Worm (Caenorhabditis elegans) whole organism, young adult: ENCODE measurements around the gene EEED8.3.

ENCODE experiments used
- B0035.1 ChIP-seq: sonication (generic microtip); optimal IDR thresholded peaks from 2 replicates; lab custom pipeline; 2016; ENCODE audit warnings: missing genetic modification characterization, mild to moderate bottlenecking, missing compliant biosample characterization, missing genotype, missing genetic modification reagents
- B0261.1 ChIP-seq: sonication (generic microtip); optimal IDR thresholded peaks from 2 replicates; lab custom pipeline; 2016; ENCODE audit warnings: mild to moderate bottlenecking, missing genetic modification characterization, moderate library complexity, missing compliant biosample characterization
- F39B2.1 ChIP-seq: fragments of 200-800 bp; sonication (Bioruptor generic); IDR thresholded peaks from 2 replicates; pipeline ENCODE4 v1.3.6; 2022; ENCODE audit warnings: missing genetic modification reagents, missing genetic modification characterization, missing compliant biosample characterization
- F52B5.7 ChIP-seq: sonication (generic microtip); optimal IDR thresholded peaks from 2 replicates; lab custom pipeline; 2016; ENCODE audit warnings: mild to moderate bottlenecking, missing genetic modification characterization, missing compliant biosample characterization
- F55B11.4 ChIP-seq: sonication (generic microtip); optimal IDR thresholded peaks from 2 replicates; lab custom pipeline; 2016; ENCODE audit warnings: missing compliant biosample characterization, missing genetic modification characterization, borderline replicate concordance; ENCODE audit not compliant: insufficient read depth
- K12H6.12 ChIP-seq: fragments of 200-800 bp; sonication (Bioruptor generic); optimal IDR thresholded peaks from 2 replicates; lab custom pipeline; 2018; ENCODE audit warnings: mild to moderate bottlenecking, missing genetic modification characterization, missing compliant biosample characterization
- Y56A3A.18 ChIP-seq: fragments of 200-800 bp; sonication (Bioruptor generic); IDR thresholded peaks from 2 replicates; pipeline ENCODE4 v1.3.6; 2022; ENCODE audit warnings: missing genetic modification reagents, missing genetic modification characterization, missing compliant biosample characterization
- Y67H2A.10 ChIP-seq: fragments of 200-800 bp; sonication (Bioruptor generic); conservative IDR thresholded peaks from 2 replicates; pipeline ENCODE4 v1.3.6; 2022; ENCODE audit warnings: missing genetic modification reagents, missing genetic modification characterization, missing compliant biosample characterization
- Y79H2A.3 ChIP-seq: fragments of 200-800 bp; sonication (Bioruptor generic); conservative IDR thresholded peaks from 2 replicates; pipeline ENCODE4 v1.3.6; 2022; ENCODE audit warnings: missing genetic modification reagents, missing genetic modification characterization, missing compliant biosample characterization
- Y95B8A.8 ChIP-seq: fragments of 200-800 bp; sonication (Bioruptor generic); IDR thresholded peaks from 2 replicates; pipeline ENCODE4 v1.3.6; 2022; ENCODE audit warnings: missing genetic modification reagents, missing genetic modification characterization, missing compliant biosample characterization
- ZK185.1 ChIP-seq: sonication (generic microtip); optimal IDR thresholded peaks from 2 replicates; lab custom pipeline; 2016; ENCODE audit warnings: mild to moderate bottlenecking, missing genetic modification characterization, missing compliant biosample characterization; ENCODE audit not compliant: poor library complexity, severe bottlenecking
- akir-1 ChIP-seq: fragments of 200-800 bp; sonication (Bioruptor generic); optimal IDR thresholded peaks from 2 replicates; lab custom pipeline; 2018; ENCODE audit warnings: mild to moderate bottlenecking, missing genetic modification characterization, moderate library complexity, missing compliant biosample characterization
- ama-1 ChIP-seq, 3 experiments: fragments of 150-350 bp in 1 of 3; sonication (generic microtip) in 2 of 3; optimal IDR thresholded peaks; 2 replicates each; lab custom pipeline; 2014 to 2018; ENCODE audit warnings: missing biosample characterization in 2 of 3, missing genetic modification characterization in 2 of 3, missing genetic modification reagents in 2 of 3
- aptf-3 ChIP-seq: fragments of 200-800 bp; sonication (Bioruptor generic); IDR thresholded peaks from 2 replicates; pipeline ENCODE4 v1.3.6; 2022; ENCODE audit warnings: missing genetic modification characterization, missing compliant biosample characterization
- atf-7 ChIP-seq: sonication (generic microtip); optimal IDR thresholded peaks from 2 replicates; lab custom pipeline; 2017; ENCODE audit warnings: mild to moderate bottlenecking, missing genetic modification characterization, missing compliant biosample characterization
- attf-5 ChIP-seq: fragments of 200-800 bp; sonication (Bioruptor generic); optimal IDR thresholded peaks from 2 replicates; lab custom pipeline; 2018; ENCODE audit warnings: mild to moderate bottlenecking, missing genetic modification characterization, missing compliant biosample characterization
- cebp-1 ChIP-seq, 2 experiments: fragments of 200-800 bp in 1 of 2; sonication (Bioruptor generic) in 1 of 2; sonication (generic microtip) in 1 of 2; IDR thresholded peaks in 1 of 2; optimal IDR thresholded peaks in 1 of 2; 2 replicates each; pipeline versions ENCODE4 v1.3.6 to Lab custom; 2017 to 2022; ENCODE audit warnings: missing compliant biosample characterization in 2 of 2, missing genetic modification characterization in 2 of 2, mild to moderate bottlenecking in 1 of 2, missing genetic modification reagents in 1 of 2, moderate library complexity in 1 of 2
- ceh-58 ChIP-seq: fragments of 200-800 bp; sonication (Bioruptor generic); IDR thresholded peaks from 2 replicates; pipeline ENCODE4 v1.3.6; 2022; ENCODE audit warnings: missing genetic modification characterization, missing compliant biosample characterization
- ceh-91 ChIP-seq: fragments of 200-800 bp; sonication (Bioruptor generic); IDR thresholded peaks from 2 replicates; pipeline ENCODE4 v1.3.6; 2022; ENCODE audit warnings: missing genetic modification reagents, missing genetic modification characterization, missing compliant biosample characterization
- chd-7 ChIP-seq: sonication (generic microtip); optimal IDR thresholded peaks from 2 replicates; lab custom pipeline; 2016; ENCODE audit warnings: mild to moderate bottlenecking, missing genetic modification characterization, moderate library complexity, missing compliant biosample characterization
- die-1 ChIP-seq: sonication (generic microtip); optimal IDR thresholded peaks from 2 replicates; lab custom pipeline; 2016; ENCODE audit warnings: missing genotype, mild to moderate bottlenecking, missing genetic modification characterization, missing compliant biosample characterization
- dox-1 ChIP-seq: fragments of 200-800 bp; sonication (Bioruptor generic); IDR thresholded peaks from 2 replicates; pipeline ENCODE4 v1.3.6; 2022; ENCODE audit warnings: missing genetic modification reagents, missing genetic modification characterization, missing compliant biosample characterization
- dpff-1 ChIP-seq: sonication (generic microtip); optimal IDR thresholded peaks from 2 replicates; lab custom pipeline; 2017; ENCODE audit warnings: mild to moderate bottlenecking, missing genetic modification characterization, missing compliant biosample characterization
- egrh-3 ChIP-seq: fragments of 200-800 bp; sonication (Bioruptor generic); IDR thresholded peaks from 2 replicates; pipeline ENCODE4 v1.3.6; 2022; ENCODE audit warnings: missing genetic modification reagents, missing genetic modification characterization, missing compliant biosample characterization
- ekl-4 ChIP-seq: fragments of 200-800 bp; sonication (Bioruptor generic); IDR thresholded peaks from 2 replicates; pipeline ENCODE4 v1.3.6; 2022; ENCODE audit warnings: missing genetic modification reagents, missing genetic modification characterization, missing compliant biosample characterization
- him-1 ChIP-seq: sonication (generic microtip); optimal IDR thresholded peaks from 2 replicates; lab custom pipeline; 2016; ENCODE audit warnings: missing genotype, missing genetic modification reagents, missing genetic modification characterization, missing compliant biosample characterization
- hsf-1 ChIP-seq: fragments of 200-800 bp; sonication (Bioruptor generic); IDR thresholded peaks from 2 replicates; pipeline ENCODE4 v1.3.6; 2022; ENCODE audit warnings: missing genetic modification reagents, missing genetic modification characterization, missing compliant biosample characterization
- lag-1 ChIP-seq: fragments of 200-800 bp; sonication (Bioruptor generic); IDR thresholded peaks from 2 replicates; pipeline ENCODE4 v1.3.6; 2022; ENCODE audit warnings: missing genetic modification reagents, missing genetic modification characterization, missing compliant biosample characterization
- let-526 ChIP-seq: fragments of 200-800 bp; sonication (Bioruptor generic); IDR thresholded peaks from 2 replicates; pipeline ENCODE4 v1.3.6; 2022; ENCODE audit warnings: missing genetic modification reagents, missing genetic modification characterization, missing compliant biosample characterization
- lin-35 ChIP-seq, 3 experiments: fragments of 150-350 bp in 2 of 3; sonication (generic microtip) in 1 of 3; optimal IDR thresholded peaks; 2 replicates each; lab custom pipeline; 2014 to 2018; ENCODE audit warnings: missing biosample characterization in 3 of 3, missing genetic modification characterization in 3 of 3, missing genetic modification reagents in 3 of 3
- lir-1 ChIP-seq: fragments of 200-800 bp; sonication (Bioruptor generic); conservative IDR thresholded peaks from 2 replicates; pipeline ENCODE4 v1.3.6; 2022; ENCODE audit warnings: missing genetic modification reagents, missing genetic modification characterization, missing compliant biosample characterization
- madf-8 ChIP-seq: fragments of 200-800 bp; sonication (Bioruptor generic); conservative IDR thresholded peaks from 2 replicates; pipeline ENCODE4 v1.3.6; 2022; ENCODE audit warnings: missing genetic modification reagents, missing genetic modification characterization, missing compliant biosample characterization
- mel-28 ChIP-seq: sonication (generic microtip); optimal IDR thresholded peaks from 2 replicates; lab custom pipeline; 2016; ENCODE audit warnings: borderline replicate concordance, mild to moderate bottlenecking, missing genetic modification characterization, missing compliant biosample characterization
- nhr-120 ChIP-seq: fragments of 200-800 bp; sonication (Bioruptor generic); IDR thresholded peaks from 2 replicates; pipeline ENCODE4 v1.3.6; 2022; ENCODE audit warnings: missing genetic modification characterization, missing compliant biosample characterization
- nhr-80 ChIP-seq: sonication (generic microtip); optimal IDR thresholded peaks from 2 replicates; lab custom pipeline; 2016; ENCODE audit warnings: missing genetic modification characterization, missing compliant biosample characterization
- repo-1 ChIP-seq: sonication (generic microtip); optimal IDR thresholded peaks from 2 replicates; lab custom pipeline; 2017; ENCODE audit warnings: mild to moderate bottlenecking, missing genetic modification characterization, missing compliant biosample characterization
- rpc-1 ChIP-seq, 2 experiments: fragments of 150-350 bp in 1 of 2; sonication (generic microtip) in 1 of 2; optimal IDR thresholded peaks; 2 replicates each; lab custom pipeline; 2014 to 2018; ENCODE audit warnings: missing biosample characterization in 1 of 2, missing genetic modification characterization in 1 of 2, missing genetic modification reagents in 1 of 2, missing genotype in 1 of 2
- sdz-38 ChIP-seq: sonication (generic microtip); optimal IDR thresholded peaks from 2 replicates; lab custom pipeline; 2016; ENCODE audit warnings: missing genotype, missing genetic modification characterization, missing compliant biosample characterization
- snpc-3.4 ChIP-seq: sonication (generic microtip); optimal IDR thresholded peaks from 2 replicates; lab custom pipeline; 2017; ENCODE audit warnings: missing genetic modification characterization, mild to moderate bottlenecking, missing compliant biosample characterization, antibody characterized with exemption, moderate library complexity, missing genotype, missing genetic modification reagents
- snpc-4 ChIP-seq, 5 experiments: fragments of 150-350 bp in 1 of 5; sonication (generic microtip) in 4 of 5; optimal IDR thresholded peaks; 2 replicates each; lab custom pipeline; 2014 to 2018; ENCODE audit warnings: missing genetic modification characterization in 5 of 5, missing biosample characterization in 3 of 5, antibody characterized with exemption in 2 of 5, mild to moderate bottlenecking in 2 of 5, missing compliant biosample characterization in 2 of 5, missing genotype in 2 of 5, moderate library complexity in 2 of 5, missing genetic modification reagents in 1 of 5
- sptf-2 ChIP-seq: fragments of 200-800 bp; sonication (Bioruptor generic); optimal IDR thresholded peaks from 2 replicates; lab custom pipeline; 2018; ENCODE audit warnings: mild to moderate bottlenecking, missing genetic modification characterization, missing compliant biosample characterization
- tbx-9 ChIP-seq: sonication (generic microtip); optimal IDR thresholded peaks from 2 replicates; lab custom pipeline; 2016; ENCODE audit warnings: borderline replicate concordance, missing genetic modification characterization, inconsistent platforms, missing compliant biosample characterization
- unc-62 ChIP-seq: fragments of 150-350 bp; optimal IDR thresholded peaks from 2 replicates; lab custom pipeline; 2014; ENCODE audit warnings: missing biosample characterization, missing genetic modification reagents, missing genetic modification characterization
- zfh-2 ChIP-seq: fragments of 200-800 bp; sonication (Bioruptor generic); conservative IDR thresholded peaks from 2 replicates; pipeline ENCODE4 v1.3.6; 2022; ENCODE audit warnings: missing genetic modification reagents, missing genetic modification characterization, missing compliant biosample characterization
- ztf-18 ChIP-seq: sonication (generic microtip); optimal IDR thresholded peaks from 2 replicates; lab custom pipeline; 2016; ENCODE audit warnings: missing genotype, mild to moderate bottlenecking, missing genetic modification characterization, missing compliant biosample characterization
- ztf-3 ChIP-seq: fragments of 200-800 bp; sonication (Bioruptor generic); optimal IDR thresholded peaks from 2 replicates; lab custom pipeline; 2018; ENCODE audit warnings: mild to moderate bottlenecking, missing genetic modification characterization, missing compliant biosample characterization

Gene EEED8.3

ce11 chrII:5379614-5380077 lies 34.4 kb upstream of the EEED8.3 start, which contains the start of gene pkc-3 (continued):
- TF ChIP-seq chd-7 (tag; lab: Kevin White, UChicago) = peak; percentile 82
- peak; percentile 91 for TF ChIP-seq dox-1
- no peak for TF ChIP-seq unc-62 (GFP tag; lab: Kevin White, UChicago)
- TF ChIP-seq F39B2.1 (GFP tag; lab: Robert Waterston, UW) = 0 out of 2 replicates have a peak, but pooled peaks have one; percentile 54
- TF ChIP-seq nhr-80 = peak; percentile 97
- no peak for TF ChIP-seq B0261.1 (tag; lab: Kevin White, UChicago)
- TF ChIP-seq atf-7 (tag; lab: Kevin White, UChicago) = peak; percentile 76
- no peak for TF ChIP-seq him-1
- TF ChIP-seq ztf-18 = peak; percentile 83
- TF ChIP-seq lin-35 (GFP tag; optimal IDR thresholded peaks at IDR 0.05; lab: Kevin White, UChicago) = peak in 1 of 3 experiments; percentile 47
- TF ChIP-seq zfh-2 (GFP tag; lab: Robert Waterston, UW) = peak; percentile 40; the same call in 1 of the 2 replicates
- TF ChIP-seq B0035.1 (tag; lab: Kevin White, UChicago) = peak; percentile 28
- peak; percentile 88 for TF ChIP-seq Y95B8A.8 (GFP tag; lab: Robert Waterston, UW)
- peak; percentile 78 for TF ChIP-seq ekl-4 (GFP tag; lab: Robert Waterston, UW)
- TF ChIP-seq K12H6.12 (tag; lab: Kevin White, UChicago) = peak; percentile 40
- no peak for TF ChIP-seq ceh-58 (GFP tag; lab: Robert Waterston, UW)
- TF ChIP-seq lir-1 (GFP tag; lab: Robert Waterston, UW) = 0 out of 2 replicates have a peak, but pooled peaks have one; percentile 41
- no peak for TF ChIP-seq sdz-38 (tag; lab: Kevin White, UChicago)
- no peak for TF ChIP-seq cebp-1 (GFP tag; IDR thresholded peaks at IDR 0.05; lab: Robert Waterston, UW)
- TF ChIP-seq cebp-1 (tag; optimal IDR thresholded peaks at IDR 0.05; lab: Kevin White, UChicago) = peak; percentile 65
- 0 out of 2 replicates have a peak, but pooled peaks have one; percentile 33 for TF ChIP-seq Y79H2A.3 (GFP tag; lab: Robert Waterston, UW)
- TF ChIP-seq dpff-1 (tag; lab: Kevin White, UChicago) = peak; percentile 44
- peak; percentile 87 for TF ChIP-seq attf-5 (GFP tag; lab: Kevin White, UChicago)
- peak; percentile 80 for TF ChIP-seq snpc-3.4 (tag; lab: Kevin White, UChicago)
- TF ChIP-seq let-526 (GFP tag; lab: Robert Waterston, UW) = no peak
- TF ChIP-seq mel-28 (tag; lab: Kevin White, UChicago) = no peak
- peak; percentile 75 for TF ChIP-seq hsf-1 (GFP tag; lab: Robert Waterston, UW)
- TF ChIP-seq tbx-9 (tag; lab: Kevin White, UChicago) = no peak
- TF ChIP-seq snpc-4 (GFP tag; optimal IDR thresholded peaks at IDR 0.05; lab: Kevin White, UChicago) = no peak
- peak; percentile 13 to 64 (median 54) for TF ChIP-seq snpc-4 (tag; optimal IDR thresholded peaks at IDR 0.05; lab: Kevin White, UChicago)
- no peak for TF ChIP-seq aptf-3
- peak; percentile 47 for TF ChIP-seq ZK185.1 (tag; lab: Kevin White, UChicago)
- peak; percentile 79 for TF ChIP-seq ama-1 (optimal IDR thresholded peaks at IDR 0.05; lab: Kevin White, UChicago)
- TF ChIP-seq ama-1 (GFP tag; optimal IDR thresholded peaks at IDR 0.05; lab: Kevin White, UChicago) = no peak
- no peak for TF ChIP-seq Y67H2A.10 (GFP tag; lab: Robert Waterston, UW)
- no peak for TF ChIP-seq rpc-1 (optimal IDR thresholded peaks at IDR 0.05; lab: Kevin White, UChicago)
- no peak for TF ChIP-seq rpc-1 (tag; optimal IDR thresholded peaks at IDR 0.05; lab: Kevin White, UChicago)
- TF ChIP-seq repo-1 (tag; lab: Kevin White, UChicago) = peak; percentile 79
- TF ChIP-seq egrh-3 (GFP tag; lab: Robert Waterston, UW) = peak; percentile 35; the same call in 1 of the 2 replicates
- peak; percentile 53 for TF ChIP-seq F52B5.7 (tag; lab: Kevin White, UChicago)
- no peak for TF ChIP-seq sptf-2
- TF ChIP-seq ztf-3 (GFP tag; lab: Kevin White, UChicago) = no peak
- no peak for TF ChIP-seq F55B11.4
- TF ChIP-seq akir-1 (GFP tag; lab: Kevin White, UChicago) = no peak
- TF ChIP-seq nhr-120 (GFP tag; lab: Robert Waterston, UW) = no peak
- no peak for TF ChIP-seq lag-1 (GFP tag; lab: Robert Waterston, UW)
- TF ChIP-seq ceh-91 = no peak
- peak; percentile 84; the same call in 1 of the 2 replicates for TF ChIP-seq Y56A3A.18 (GFP tag; lab: Robert Waterston, UW)
- peak; percentile 55 for TF ChIP-seq die-1 (tag; lab: Kevin White, UChicago)
- no peak for TF ChIP-seq madf-8
